Worm (Caenorhabditis elegans) whole organism, L2 larva: ENCODE results near the gene pqn-96.

Experiments used
- C34F6.9 ChIP-seq: fragments of 150-350 bp; optimal IDR thresholded peaks from 2 replicates; lab custom pipeline; 2014; ENCODE audit warnings: missing biosample characterization, missing genetic modification characterization
- F13H6.1 ChIP-seq: sonication (generic microtip); optimal IDR thresholded peaks from 2 replicates; lab custom pipeline; 2016; ENCODE audit warnings: missing genetic modification characterization, missing compliant biosample characterization
- R02D3.7 ChIP-seq: fragments of 150-350 bp; optimal IDR thresholded peaks from 2 replicates; lab custom pipeline; 2014; ENCODE audit warnings: missing biosample characterization, missing genetic modification characterization
- Y55F3AM.14 ChIP-seq: fragments of 200-800 bp; sonication (Bioruptor generic); optimal IDR thresholded peaks from 2 replicates; lab custom pipeline; 2018; ENCODE audit warnings: mild to moderate bottlenecking, missing genetic modification characterization, missing compliant biosample characterization
- ZK546.5 ChIP-seq: sonication (generic microtip); optimal IDR thresholded peaks from 2 replicates; lab custom pipeline; 2017; ENCODE audit warnings: missing biosample characterization, missing genetic modification characterization
- alr-1 ChIP-seq: fragments of 150-350 bp; optimal IDR thresholded peaks from 2 replicates; lab custom pipeline; 2014; ENCODE audit warnings: missing biosample characterization, missing genetic modification characterization
- aly-2 ChIP-seq: fragments of 150-350 bp; optimal IDR thresholded peaks from 2 replicates; lab custom pipeline; 2014; ENCODE audit warnings: missing biosample characterization, missing genetic modification characterization
- ama-1 ChIP-seq: fragments of 150-350 bp; optimal IDR thresholded peaks from 2 replicates; lab custom pipeline; 2018; ENCODE audit warnings: inconsistent platforms
- blmp-1 ChIP-seq: sonication (generic microtip); optimal IDR thresholded peaks from 2 replicates; lab custom pipeline; 2017; ENCODE audit warnings: missing genetic modification characterization, mild to moderate bottlenecking, missing compliant biosample characterization, antibody characterized with exemption, moderate library complexity; ENCODE audit not compliant: insufficient read depth
- ceh-16 ChIP-seq: fragments of 150-350 bp; optimal IDR thresholded peaks from 2 replicates; lab custom pipeline; 2014; ENCODE audit warnings: missing biosample characterization, missing genetic modification characterization
- ceh-82 ChIP-seq: fragments of 150-350 bp; optimal IDR thresholded peaks from 2 replicates; lab custom pipeline; 2014; ENCODE audit warnings: missing biosample characterization, missing genetic modification characterization
- crh-2 ChIP-seq: sonication (generic microtip); optimal IDR thresholded peaks from 2 replicates; lab custom pipeline; 2017; ENCODE audit warnings: missing biosample characterization, missing genetic modification characterization
- dmd-4 ChIP-seq: sonication (generic microtip); optimal IDR thresholded peaks from 2 replicates; lab custom pipeline; 2017; ENCODE audit warnings: missing biosample characterization, missing genetic modification characterization
- egl-27 ChIP-seq: sonication (generic microtip); optimal IDR thresholded peaks from 3 replicates; lab custom pipeline; 2017; ENCODE audit warnings: missing biosample characterization, missing genetic modification reagents, missing genetic modification characterization
- elt-1 ChIP-seq: fragments of 150-350 bp; optimal IDR thresholded peaks from 2 replicates; lab custom pipeline; 2014; ENCODE audit warnings: missing biosample characterization, missing genetic modification characterization
- elt-3 ChIP-seq: sonication (generic microtip); optimal IDR thresholded peaks from 2 replicates; lab custom pipeline; 2017; ENCODE audit warnings: missing biosample characterization, missing genetic modification characterization
- gmeb-1 ChIP-seq: fragments of 150-350 bp; optimal IDR thresholded peaks from 2 replicates; lab custom pipeline; 2014; ENCODE audit warnings: missing biosample characterization, missing genetic modification characterization
- lin-11 ChIP-seq: fragments of 150-350 bp; sonication (generic microtip); optimal IDR thresholded peaks from 2 replicates; lab custom pipeline; 2014; ENCODE audit warnings: missing biosample characterization, missing genetic modification characterization, inconsistent platforms, mixed read lengths
- lin-13 ChIP-seq: fragments of 150-350 bp; optimal IDR thresholded peaks from 2 replicates; lab custom pipeline; 2014; ENCODE audit warnings: missing biosample characterization, missing genetic modification reagents, missing genetic modification characterization
- lsy-2 ChIP-seq, 2 experiments: fragments of 150-350 bp in 1 of 2; sonication (generic microtip) in 1 of 2; optimal IDR thresholded peaks; 2 replicates each; lab custom pipeline; 2014 to 2017; ENCODE audit warnings: missing biosample characterization in 2 of 2, missing genetic modification characterization in 2 of 2
- mab-5 ChIP-seq: fragments of 150-350 bp; optimal IDR thresholded peaks from 2 replicates; lab custom pipeline; 2014; ENCODE audit warnings: missing biosample characterization, missing genetic modification characterization
- mbf-1 ChIP-seq: sonication (generic microtip); optimal IDR thresholded peaks from 2 replicates; lab custom pipeline; 2017; ENCODE audit warnings: missing biosample characterization, missing genetic modification characterization
- mdl-1 ChIP-seq, 2 experiments: fragments of 150-350 bp in 1 of 2; sonication (generic microtip) in 1 of 2; optimal IDR thresholded peaks; 2 replicates each; lab custom pipeline; 2017; ENCODE audit warnings: missing biosample characterization in 2 of 2, missing genetic modification characterization in 2 of 2
- nhr-10 ChIP-seq: sonication (generic microtip); optimal IDR thresholded peaks from 2 replicates; lab custom pipeline; 2017; ENCODE audit warnings: missing biosample characterization, missing genetic modification characterization
- nhr-11 ChIP-seq: fragments of 150-350 bp; optimal IDR thresholded peaks from 2 replicates; lab custom pipeline; 2014; ENCODE audit warnings: missing biosample characterization, missing genetic modification characterization
- nhr-12 ChIP-seq: fragments of 150-350 bp; optimal IDR thresholded peaks from 2 replicates; lab custom pipeline; 2014; ENCODE audit warnings: missing biosample characterization, missing genetic modification characterization
- nhr-129 ChIP-seq: fragments of 150-350 bp; optimal IDR thresholded peaks from 2 replicates; lab custom pipeline; 2014; ENCODE audit warnings: missing biosample characterization, missing genetic modification characterization
- nhr-21 ChIP-seq: fragments of 150-350 bp; optimal IDR thresholded peaks from 2 replicates; lab custom pipeline; 2014; ENCODE audit warnings: missing biosample characterization, missing genetic modification characterization
- nhr-23 ChIP-seq: fragments of 150-350 bp; optimal IDR thresholded peaks from 2 replicates; lab custom pipeline; 2014; ENCODE audit warnings: missing biosample characterization, missing genetic modification reagents, missing genetic modification characterization
- nhr-237 ChIP-seq: fragments of 150-350 bp; optimal IDR thresholded peaks from 2 replicates; lab custom pipeline; 2014; ENCODE audit warnings: missing biosample characterization, missing genetic modification characterization
- nhr-25 ChIP-seq: fragments of 150-350 bp; sonication (generic microtip); optimal IDR thresholded peaks from 3 replicates; lab custom pipeline; 2014; ENCODE audit warnings: missing biosample characterization, missing genetic modification characterization
- peb-1 ChIP-seq: fragments of 150-350 bp; optimal IDR thresholded peaks from 2 replicates; lab custom pipeline; 2014; ENCODE audit warnings: missing biosample characterization, missing genetic modification characterization
- skn-1 ChIP-seq: sonication (generic microtip); optimal IDR thresholded peaks from 2 replicates; lab custom pipeline; 2017; ENCODE audit warnings: missing biosample characterization, missing genetic modification characterization
- sma-9 ChIP-seq, 2 experiments: fragments of 150-350 bp in 1 of 2; sonication (generic microtip) in 1 of 2; optimal IDR thresholded peaks; 2 replicates each; lab custom pipeline; 2014 to 2016; ENCODE audit warnings: missing genetic modification characterization in 2 of 2, mild to moderate bottlenecking in 1 of 2, missing biosample characterization in 1 of 2, missing compliant biosample characterization in 1 of 2, missing genetic modification reagents in 1 of 2, moderate library complexity in 1 of 2
- snpc-4 ChIP-seq: fragments of 150-350 bp; optimal IDR thresholded peaks from 2 replicates; lab custom pipeline; 2014; ENCODE audit warnings: missing biosample characterization, missing genetic modification characterization
- unc-39 ChIP-seq: fragments of 150-350 bp; optimal IDR thresholded peaks from 2 replicates; lab custom pipeline; 2014; ENCODE audit warnings: missing biosample characterization, missing genetic modification characterization
- unc-55 ChIP-seq: fragments of 150-350 bp; sonication (generic microtip); optimal IDR thresholded peaks from 3 replicates; lab custom pipeline; 2014; ENCODE audit warnings: missing biosample characterization, missing genetic modification reagents, missing genetic modification characterization
- zag-1 ChIP-seq: fragments of 150-350 bp; optimal IDR thresholded peaks from 2 replicates; lab custom pipeline; 2014; ENCODE audit warnings: missing biosample characterization, missing genetic modification characterization
- ztf-1 ChIP-seq: fragments of 200-800 bp; sonication (Bioruptor generic); conservative IDR thresholded peaks from 2 replicates; pipeline ENCODE4 v1.3.6; 2022; ENCODE audit warnings: missing genetic modification characterization, missing compliant biosample characterization

pqn-96 gene

ce11 chrIII:8398411-8398810, 40.8 kb downstream of the pqn-96 start, which contains the start of gene ZK353.2:
ZK353.2 (plus strand) TSS chrIII:8398711.
- TF ChIP-seq elt-3 (tag; lab: Kevin White, UChicago) (no peak), R02D3.7 (tag; lab: Kevin White, UChicago) (no peak), peb-1 (tag; lab: Kevin White, UChicago) (no peak), mab-5 (tag; lab: Kevin White, UChicago) (no peak), nhr-23 (tag; lab: Kevin White, UChicago) (no peak), elt-1 (no peak), unc-39 (no peak), nhr-10 (tag; lab: Kevin White, UChicago) (no peak), nhr-21 (tag; lab: Kevin White, UChicago) (no peak), nhr-12 (tag; lab: Kevin White, UChicago) (no peak), ZK546.5 (tag; lab: Kevin White, UChicago) (no peak), egl-27 (no peak), ama-1 (no peak), snpc-4 (tag; lab: Kevin White, UChicago) (no peak), zag-1 (tag; lab: Kevin White, UChicago) (no peak)

- TF ChIP-seq mdl-1 (tag; optimal IDR thresholded peaks at IDR 0.05; lab: Kevin White, UChicago), result no peak
- no peak for TF ChIP-seq ZK546.5 (tag; lab: Kevin White, UChicago)
- no peak for TF ChIP-seq nhr-21 (tag; lab: Kevin White, UChicago)
- no peak for TF ChIP-seq nhr-25 (tag; lab: Kevin White, UChicago)
- no peak for TF ChIP-seq R02D3.7 (tag; lab: Kevin White, UChicago)
- no peak for TF ChIP-seq Y55F3AM.14 (GFP tag; lab: Kevin White, UChicago)
- no peak for TF ChIP-seq mbf-1 (tag; lab: Kevin White, UChicago)
- no peak for TF ChIP-seq blmp-1
- TF ChIP-seq dmd-4 (tag; lab: Kevin White, UChicago), result no peak
- TF ChIP-seq nhr-237 (tag; lab: Kevin White, UChicago), result no peak
- no peak for TF ChIP-seq alr-1
- TF ChIP-seq sma-9 (GFP tag; optimal IDR thresholded peaks at IDR 0.05; lab: Kevin White, UChicago), result no peak
- no peak for TF ChIP-seq sma-9 (tag; optimal IDR thresholded peaks at IDR 0.05; lab: Kevin White, UChicago)
- no peak for TF ChIP-seq lin-11 (tag; lab: Kevin White, UChicago)
- no peak for TF ChIP-seq ceh-82
- no peak for TF ChIP-seq C34F6.9 (tag; lab: Kevin White, UChicago)
- TF ChIP-seq skn-1 (tag; lab: Kevin White, UChicago), result no peak
- TF ChIP-seq F13H6.1 (tag; lab: Kevin White, UChicago), result no peak
- TF ChIP-seq elt-3 (tag; lab: Kevin White, UChicago), result no peak
- TF ChIP-seq crh-2, result no peak
Measured at ce11 chrIII:8395685-8396084, 43.5 kb downstream of the pqn-96 start, which contains the start of gene ZK353.3. ZK353.3 (plus strand) TSS chrIII:8395985.

- TF ChIP-seq gmeb-1 (tag; lab: Kevin White, UChicago) (no peak), nhr-23 (tag; lab: Kevin White, UChicago) (no peak), C34F6.9 (tag; lab: Kevin White, UChicago) (peak; percentile 20), nhr-11 (tag; lab: Kevin White, UChicago) (no peak), aly-2 (no peak), ztf-1 (GFP tag; lab: Robert Waterston, UW) (no peak), mab-5 (tag; lab: Kevin White, UChicago) (no peak), nhr-129 (no peak), nhr-12 (tag; lab: Kevin White, UChicago) (no peak), lin-13 (GFP tag; lab: Kevin White, UChicago) (no peak), skn-1 (tag; lab: Kevin White, UChicago) (no peak), elt-3 (tag; lab: Kevin White, UChicago) (no peak), unc-55 (peak; percentile 73), unc-39 (no peak), crh-2 (no peak), ceh-82 (no peak), egl-27 (no peak), lsy-2 (tag; optimal IDR thresholded peaks at IDR 0.05; lab: Kevin White, UChicago) (peak in 1 of 2 experiments; percentile 45), ZK546.5 (tag; lab: Kevin White, UChicago) (no peak), ceh-16 (tag; lab: Kevin White, UChicago) (no peak), mbf-1 (tag; lab: Kevin White, UChicago) (no peak)
Measured at ce11 chrIII:8394374-8395302, 44.6 kb downstream of the pqn-96 start, which contains the start of gene ZK353.10. ZK353.10 (minus strand) TSS chrIII:8394424.
